Fruit fly (Drosophila melanogaster) Kc167 (cell line): ENCODE results near the gene CG4598.

ENCODE experiments used
- Myc ChIP-seq: fragments of >200 bp; optimal IDR thresholded peaks from 2 replicates; lab custom pipeline; 2017; ENCODE audit warnings: missing external identifiers
- h ChIP-seq: fragments of >200 bp; optimal IDR thresholded peaks from 3 replicates; lab custom pipeline; 2018; ENCODE audit warnings: missing external identifiers
- insv ChIP-seq: fragments of >200 bp; optimal IDR thresholded peaks from 3 replicates; lab custom pipeline; 2018; ENCODE audit warnings: missing external identifiers
- psq ChIP-seq: fragments of >200 bp; optimal IDR thresholded peaks from 2 replicates; lab custom pipeline; 2017; ENCODE audit warnings: missing external identifiers
- ttk ChIP-seq: sonication (Bioruptor generic); optimal IDR thresholded peaks from 2 replicates; lab custom pipeline; 2017; ENCODE audit warnings: missing external identifiers

dm6 chr2L:9921401-9921800, 3.0 kb downstream of the CG4598 start, which contains the start of gene CG4592:
- no peak for TF ChIP-seq psq (lab: Kevin White, UChicago)
- TF ChIP-seq Myc (lab: Kevin White, UChicago) = no peak
- no peak for TF ChIP-seq h (lab: Kevin White, UChicago)
- no peak for TF ChIP-seq insv (lab: Kevin White, UChicago)
- TF ChIP-seq ttk (lab: Kevin White, UChicago) = no peak
